Fruit fly (Drosophila melanogaster): ENCODE results near the gene Tasp1.

Gene Tasp1

DNA sequence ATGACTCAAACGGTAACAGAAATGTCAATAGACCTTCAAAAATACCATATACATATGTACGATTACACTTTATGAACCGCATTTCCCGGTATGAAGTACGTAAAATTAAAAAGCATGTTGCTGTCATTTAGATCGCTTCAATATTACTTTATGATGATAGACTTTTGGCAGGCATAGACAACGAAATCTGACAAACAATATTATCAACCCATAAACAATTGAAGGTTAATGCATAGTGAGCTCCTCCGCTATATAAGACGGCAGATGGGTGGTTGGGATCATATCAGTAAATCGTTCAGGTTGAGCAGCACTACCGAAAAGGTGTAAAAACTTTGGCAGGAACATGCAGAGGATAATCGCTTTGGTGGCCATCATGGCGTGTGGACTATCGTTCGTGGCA lies 3.6 kb downstream of the Tasp1 start, which contains the start of gene CG13075:
CG13075 (plus strand) TSS at position 301 of the 400 bp plus-strand sequence.
- no peak for TF ChIP-seq noc (tag; optimal IDR thresholded peaks at IDR 0.05)

DNA sequence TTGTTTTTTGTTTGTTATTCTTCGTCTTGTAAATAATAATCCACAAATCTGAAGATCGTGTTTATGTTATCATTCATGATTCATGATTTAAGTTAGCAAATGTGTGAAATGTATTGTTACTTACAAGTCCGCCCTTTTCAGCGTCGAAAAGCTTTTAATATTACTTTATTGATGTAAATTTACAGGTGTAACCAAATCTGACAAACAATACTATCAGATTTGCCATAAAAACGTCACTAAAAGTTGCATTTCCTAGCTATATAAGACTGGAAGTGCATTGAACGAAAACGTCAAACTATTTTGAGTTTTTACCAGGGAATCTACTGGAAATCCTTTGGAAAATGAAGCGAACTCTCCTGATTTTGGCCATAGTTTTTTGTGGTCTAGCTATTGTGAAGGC lies 5.1 kb downstream of the Tasp1 start, which contains the start of gene CG33258:
CG33258 (plus strand) TSS at position 301 of the 400 bp plus-strand sequence.
- TF ChIP-seq noc (tag; optimal IDR thresholded peaks at IDR 0.05), result no peak

DNA sequence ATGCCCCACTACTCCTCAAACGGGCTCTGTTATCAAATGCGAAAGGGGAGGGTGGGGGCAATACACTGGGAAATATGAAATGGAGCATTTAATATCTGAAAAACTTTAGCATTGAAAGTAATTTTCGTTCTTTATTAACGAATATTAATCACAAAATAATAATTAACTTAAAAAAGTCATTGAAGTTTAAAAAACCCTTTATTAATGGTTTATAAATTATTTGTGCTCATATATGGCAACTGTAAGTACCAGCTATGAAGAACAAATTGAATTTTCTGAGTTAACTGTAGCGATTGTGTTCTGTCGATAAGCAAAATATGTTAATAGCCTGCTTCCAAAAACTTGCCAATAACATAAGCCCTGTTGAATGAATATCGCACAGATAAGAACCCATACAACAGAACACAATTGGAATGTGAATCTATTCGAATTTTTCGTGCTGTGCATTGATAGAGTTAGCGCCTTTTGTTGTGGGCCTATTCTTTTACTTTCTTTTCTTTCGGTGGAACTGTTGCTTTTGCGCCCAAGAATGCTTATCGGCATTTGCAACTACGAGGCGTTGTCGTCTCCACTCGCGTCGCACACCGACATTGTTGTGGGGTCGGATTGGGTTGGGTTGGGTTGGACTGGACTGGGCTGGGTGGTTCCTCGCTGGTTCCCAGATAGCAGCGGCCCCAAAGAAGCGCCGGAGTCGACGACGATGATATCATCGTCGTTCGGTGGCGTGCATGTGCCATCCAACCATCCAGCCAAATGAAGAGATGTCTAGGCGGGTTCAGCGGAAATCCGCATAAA lies 26.3 kb downstream of the Tasp1 start:
- TF ChIP-seq noc (tag; optimal IDR thresholded peaks at IDR 0.05), result peak; percentile 89

DNA sequence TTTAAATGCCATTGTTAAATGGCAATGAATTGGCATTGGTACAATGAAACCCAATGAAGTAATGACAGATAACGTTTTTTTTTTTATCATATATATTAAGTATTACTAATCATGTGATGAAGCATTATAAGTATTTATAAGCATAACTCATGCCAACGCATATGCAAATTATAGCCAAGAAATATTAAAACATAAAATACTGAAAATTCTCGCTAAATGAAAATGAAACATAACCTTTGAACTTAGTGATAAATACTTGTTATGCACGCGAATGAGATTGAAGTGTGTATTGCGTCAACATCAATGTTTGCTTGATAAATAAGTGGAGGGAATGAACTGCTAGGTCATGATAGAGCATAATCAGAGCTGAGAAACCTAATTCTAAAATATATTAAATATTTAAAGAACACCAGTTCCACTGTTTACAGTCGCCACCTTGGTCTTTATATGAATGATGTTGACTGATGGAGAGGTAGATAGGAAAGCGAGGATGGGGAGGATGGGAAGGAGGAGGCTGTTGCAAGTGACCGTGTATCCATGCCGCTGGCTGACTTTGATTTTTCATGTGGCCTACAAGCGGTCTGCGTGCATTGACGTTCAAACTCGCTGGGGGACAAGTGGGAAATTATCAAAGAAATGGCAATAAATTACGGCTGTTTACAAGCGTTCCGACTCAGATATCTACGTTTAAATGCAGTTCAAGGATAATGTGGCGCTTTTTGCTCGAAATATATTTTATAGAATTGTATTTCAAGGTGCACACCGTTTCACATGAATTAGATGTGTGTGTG lies 31.0 kb downstream of the Tasp1 start:
- no peak for TF ChIP-seq noc (tag; optimal IDR thresholded peaks at IDR 0.05)

DNA sequence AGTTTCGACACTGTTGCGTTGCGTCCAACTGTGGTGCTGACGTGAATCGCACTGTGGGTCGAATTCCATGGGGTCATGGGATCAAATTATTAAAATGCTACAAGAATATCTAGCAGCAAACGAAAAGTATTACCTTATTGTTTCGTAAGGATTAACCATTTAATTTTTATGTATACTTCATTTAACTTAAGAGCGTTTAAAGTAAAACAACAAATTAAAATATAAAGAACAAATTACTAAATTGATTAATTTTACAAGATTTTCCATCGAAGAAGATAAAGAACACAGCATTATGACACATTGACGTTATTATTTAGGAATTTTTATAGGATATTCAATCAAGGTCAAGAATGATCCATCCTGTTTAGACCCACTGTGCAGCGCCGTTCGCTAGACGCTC lies 33.2 kb downstream of the Tasp1 start:
- TF ChIP-seq noc (tag; optimal IDR thresholded peaks at IDR 0.05), result peak; percentile 32

DNA sequence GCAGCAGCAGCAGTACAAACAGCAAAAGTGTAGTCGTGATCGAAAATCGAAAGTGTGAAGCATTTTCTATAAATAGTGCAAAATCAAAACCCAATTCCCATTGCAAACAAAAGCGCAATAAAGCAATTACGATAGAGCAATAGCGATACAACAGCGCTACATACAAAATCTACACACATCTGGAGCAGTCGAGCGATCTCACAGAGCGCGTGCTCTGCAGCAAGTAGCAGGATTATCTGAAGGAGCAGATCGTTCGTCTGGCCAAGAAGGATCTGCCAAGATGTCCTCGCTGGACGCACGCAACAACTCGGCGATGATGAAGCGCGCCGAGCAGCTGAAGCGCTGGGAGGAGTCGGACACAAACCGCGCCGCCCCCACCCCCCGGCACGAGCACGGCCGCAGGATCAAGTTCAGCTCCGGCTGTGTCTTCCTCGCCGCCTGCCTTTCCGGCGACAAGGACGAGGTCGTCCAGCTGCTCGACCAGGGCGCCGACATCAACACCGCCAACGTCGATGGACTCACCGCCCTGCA lies 34.2 kb downstream of the Tasp1 start:
- TF ChIP-seq noc (tag; optimal IDR thresholded peaks at IDR 0.05), result no peak

DNA sequence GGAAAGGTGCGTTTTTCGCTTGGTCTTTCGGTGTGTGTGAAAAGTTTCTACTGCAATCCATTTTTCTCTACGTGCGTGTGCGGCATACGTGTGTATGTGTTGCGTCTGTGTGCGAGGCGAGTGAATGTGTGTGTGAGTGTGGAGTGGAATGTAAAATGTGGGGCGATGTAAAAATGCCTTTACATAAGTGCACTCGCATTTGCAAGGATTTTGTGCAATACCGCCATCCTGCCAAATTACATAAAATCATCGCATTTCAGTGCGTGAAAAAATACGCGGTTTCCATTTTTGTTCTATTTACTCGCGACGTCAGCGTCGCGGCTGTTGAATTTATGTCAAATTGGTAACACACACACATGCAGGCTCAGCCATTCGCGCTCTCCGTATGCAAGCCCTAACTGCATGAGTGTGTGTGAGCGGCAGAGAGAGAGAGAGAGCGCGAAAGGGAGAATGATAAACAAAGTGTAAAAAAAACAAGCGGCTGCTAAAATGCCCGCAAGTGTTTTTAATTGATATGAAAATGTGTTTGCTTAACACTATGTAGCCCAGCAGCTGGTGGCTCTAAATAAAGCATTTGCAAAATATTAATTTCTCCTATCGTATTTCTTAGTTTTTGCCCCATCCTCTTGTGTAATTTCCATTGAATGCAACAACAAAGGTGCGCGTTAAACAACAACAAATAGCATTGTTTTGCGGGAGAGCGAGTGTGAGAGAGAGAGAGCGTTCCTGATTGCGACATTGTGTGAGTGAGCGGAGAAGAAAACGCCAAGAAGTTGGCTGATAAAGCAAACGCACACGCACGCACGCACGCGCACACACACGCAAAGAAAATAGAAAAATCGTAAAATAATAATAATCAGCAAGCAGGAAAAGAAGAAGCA lies 34.9 kb downstream of the Tasp1 start:
- no peak for TF ChIP-seq noc (tag; optimal IDR thresholded peaks at IDR 0.05)

DNA sequence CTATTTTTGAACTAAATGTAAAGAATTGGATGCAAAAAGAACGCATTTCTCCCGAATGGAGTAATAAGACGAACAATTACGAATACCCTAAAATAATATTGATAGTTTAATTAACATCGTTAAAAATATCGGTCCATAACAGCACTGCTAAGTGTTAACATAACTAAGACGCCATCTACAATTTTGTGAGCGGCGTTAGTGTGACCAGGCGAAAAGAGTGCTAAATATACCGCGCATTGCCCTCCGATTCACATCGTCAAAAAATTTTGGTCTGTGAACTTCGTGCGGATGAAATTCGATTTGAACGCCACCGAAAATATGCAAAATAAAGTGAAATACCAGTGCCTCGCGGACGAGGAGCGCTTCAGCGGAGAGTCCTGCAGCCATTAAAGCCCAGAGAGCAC lies 35.6 kb downstream of the Tasp1 start, which contains the start of gene Mbs:
Mbs (plus strand) TSS at position 241 of the 404 bp plus-strand sequence.
- TF ChIP-seq noc (tag; optimal IDR thresholded peaks at IDR 0.05), result peak; percentile 37

DNA sequence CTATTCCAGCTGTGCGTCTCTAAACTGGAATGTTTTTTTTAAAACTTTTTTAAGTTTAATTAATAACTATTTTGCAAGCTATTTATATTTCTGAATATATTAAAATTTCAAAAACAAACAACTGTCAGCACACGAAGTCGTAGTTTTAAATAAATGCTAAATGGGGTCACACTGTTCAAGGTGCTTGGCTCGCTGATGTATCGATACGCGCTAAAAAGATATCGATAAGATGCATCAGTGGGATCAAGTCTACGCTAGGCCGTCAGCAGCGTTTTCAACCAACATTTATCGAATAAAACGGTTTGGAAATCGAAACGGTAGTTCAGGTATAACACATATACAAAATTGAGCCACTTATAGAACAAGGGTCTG lies 36.5 kb downstream of the Tasp1 start, which contains the start of gene Diap1:
Diap1 (minus strand) TSS at position 148 of the 372 bp plus-strand sequence.
- no peak for TF ChIP-seq noc (tag; optimal IDR thresholded peaks at IDR 0.05)

DNA sequence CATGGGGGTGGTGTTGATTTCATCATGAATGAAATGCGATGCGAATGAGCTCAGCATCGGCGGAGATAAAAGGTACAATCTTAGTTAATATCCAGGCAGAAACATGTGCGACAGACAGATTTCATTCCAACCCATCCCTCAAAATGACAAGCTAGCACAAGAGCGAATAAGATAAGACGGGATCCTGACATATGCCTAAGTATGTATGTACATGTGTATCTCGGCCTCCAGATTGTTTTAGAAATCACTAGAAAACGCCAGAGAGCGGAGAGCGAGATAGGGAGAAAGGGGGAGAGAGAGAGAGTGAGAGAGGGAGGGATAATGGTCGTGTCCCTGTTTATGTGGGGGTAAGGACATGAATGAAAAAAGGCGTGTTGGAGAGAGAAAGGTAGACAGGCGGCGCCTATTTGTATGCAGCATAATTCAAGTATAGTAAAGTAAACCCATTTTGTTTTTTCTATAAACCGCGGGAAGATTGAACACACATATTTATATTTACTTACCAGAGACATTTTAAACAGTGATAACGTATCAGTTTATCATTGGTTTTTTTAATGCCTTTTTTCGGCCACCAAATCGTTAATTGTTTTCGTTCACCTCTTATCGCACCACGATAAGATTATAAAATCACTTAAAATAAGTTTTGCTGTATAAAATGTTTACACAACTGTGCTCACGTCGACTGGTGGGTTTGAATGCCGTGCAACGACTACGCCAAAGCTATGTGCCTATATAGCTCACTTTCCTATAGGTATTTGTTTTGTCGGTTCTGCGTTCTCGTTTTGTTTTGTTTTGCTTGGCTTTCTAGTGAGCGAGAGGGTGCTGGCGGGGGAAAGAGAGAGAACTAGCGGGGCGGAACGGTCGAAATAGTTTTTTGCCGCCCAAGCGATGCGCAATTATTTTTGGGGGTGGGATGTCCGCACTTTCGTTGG lies 37.1 kb downstream of the Tasp1 start:
- peak; percentile 63 for TF ChIP-seq noc (tag; optimal IDR thresholded peaks at IDR 0.05)

DNA sequence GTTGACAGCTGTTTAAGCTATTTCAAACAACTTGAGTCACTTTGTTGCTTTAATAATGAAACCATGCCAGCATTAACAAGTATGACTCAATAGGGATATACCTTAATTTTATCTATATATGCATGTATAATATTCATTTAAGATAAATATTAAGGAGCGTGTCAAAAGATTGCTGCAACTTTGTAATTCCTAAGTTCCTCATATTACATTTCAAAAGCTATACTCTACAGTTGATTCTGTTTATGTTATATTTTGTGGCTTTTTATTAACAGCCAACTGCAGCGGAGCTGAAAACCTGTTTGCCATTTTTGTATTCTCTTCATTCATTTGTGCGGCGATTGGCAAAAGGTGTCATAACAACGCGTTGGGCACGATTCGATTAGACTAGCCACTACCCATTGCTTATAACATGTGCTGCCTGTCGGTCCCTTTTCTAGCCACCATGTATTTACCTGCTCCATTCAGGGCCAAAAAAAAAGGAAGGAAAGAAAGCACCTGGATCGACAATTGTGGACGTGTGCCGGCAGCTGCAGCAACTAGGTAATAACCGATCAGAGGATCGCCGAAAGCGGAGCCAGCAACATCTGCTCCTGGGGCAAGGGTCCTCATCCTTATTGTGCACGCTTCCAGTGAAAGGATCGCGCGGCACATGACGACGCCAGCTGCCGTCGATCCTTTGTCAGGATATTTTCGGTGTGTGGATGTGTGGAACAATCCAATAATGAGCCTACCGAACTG lies 38.4 kb downstream of the Tasp1 start:
- TF ChIP-seq noc (tag; optimal IDR thresholded peaks at IDR 0.05), result no peak

DNA sequence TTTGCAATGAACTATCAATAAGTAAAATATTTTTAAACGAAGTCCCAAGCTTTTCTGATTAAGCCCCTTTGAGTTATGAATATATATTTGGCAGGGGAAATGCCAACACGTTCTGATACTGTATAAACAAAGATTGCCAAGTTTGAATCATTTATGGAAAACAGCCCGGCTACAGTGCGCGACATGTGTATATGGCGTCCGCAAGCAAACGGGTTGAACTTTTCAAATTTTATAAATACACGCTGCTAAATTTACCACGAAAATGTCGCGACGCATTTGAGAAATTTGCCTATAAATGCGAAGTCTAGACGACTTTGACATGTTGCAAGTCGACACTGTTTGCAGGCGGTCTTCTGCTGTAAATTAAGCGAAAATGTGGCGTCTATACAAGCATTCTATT lies 39.2 kb downstream of the Tasp1 start:
- TF ChIP-seq noc (tag; optimal IDR thresholded peaks at IDR 0.05), result peak; percentile 63

DNA sequence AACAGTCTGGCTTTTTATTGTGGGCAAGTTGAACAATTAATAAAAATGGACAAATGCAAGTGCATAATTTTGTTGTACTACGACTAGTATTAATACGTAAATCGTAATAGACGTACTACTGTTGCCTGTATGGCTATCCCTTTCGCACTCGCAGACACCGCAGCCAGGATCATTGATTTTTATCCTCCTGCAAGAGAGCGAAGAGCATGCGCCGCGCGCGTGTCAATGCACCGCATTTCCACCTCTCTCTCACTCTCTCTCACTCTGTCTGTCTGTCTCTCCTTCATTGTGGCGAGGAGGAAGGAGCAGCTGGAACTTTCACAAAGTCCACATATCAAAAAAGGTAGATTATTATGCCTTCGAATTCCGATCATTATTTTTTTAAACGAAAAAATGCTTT lies 40.2 kb downstream of the Tasp1 start:
- no peak for TF ChIP-seq noc (tag; optimal IDR thresholded peaks at IDR 0.05)
